Worm (Caenorhabditis elegans) whole organism, young adult: Measurements from ENCODE around the gene ifc-2.

ENCODE experiments used
- B0019.2 ChIP-seq: fragments of 200-800 bp; sonication (Bioruptor generic); conservative IDR thresholded peaks from 2 replicates; pipeline ENCODE4 v1.3.6; 2022; ENCODE audit warnings: missing genetic modification reagents, missing genetic modification characterization, missing compliant biosample characterization
- B0261.1 ChIP-seq: sonication (generic microtip); optimal IDR thresholded peaks from 2 replicates; lab custom pipeline; 2016; ENCODE audit warnings: mild to moderate bottlenecking, missing genetic modification characterization, moderate library complexity, missing compliant biosample characterization
- D2030.7 ChIP-seq: fragments of 200-800 bp; sonication (Bioruptor generic); IDR thresholded peaks from 2 replicates; pipeline ENCODE4 v1.3.6; 2022; ENCODE audit warnings: missing genetic modification reagents, missing genetic modification characterization, missing compliant biosample characterization
- F22D6.2 ChIP-seq: sonication (generic microtip); optimal IDR thresholded peaks from 2 replicates; lab custom pipeline; 2016; ENCODE audit warnings: mild to moderate bottlenecking, missing genetic modification characterization, missing compliant biosample characterization
- F39B2.1 ChIP-seq: fragments of 200-800 bp; sonication (Bioruptor generic); IDR thresholded peaks from 2 replicates; pipeline ENCODE4 v1.3.6; 2022; ENCODE audit warnings: missing genetic modification reagents, missing genetic modification characterization, missing compliant biosample characterization
- T26A5.8 ChIP-seq: sonication (generic microtip); optimal IDR thresholded peaks from 2 replicates; lab custom pipeline; 2016; ENCODE audit warnings: missing genetic modification characterization, missing compliant biosample characterization
- Y53F4B.3 ChIP-seq: fragments of 200-800 bp; sonication (Bioruptor generic); IDR thresholded peaks from 2 replicates; pipeline ENCODE4 v1.3.6; 2022; ENCODE audit warnings: missing genetic modification reagents, missing genetic modification characterization, missing compliant biosample characterization
- akir-1 ChIP-seq: fragments of 200-800 bp; sonication (Bioruptor generic); optimal IDR thresholded peaks from 2 replicates; lab custom pipeline; 2018; ENCODE audit warnings: mild to moderate bottlenecking, missing genetic modification characterization, moderate library complexity, missing compliant biosample characterization
- aptf-3 ChIP-seq: fragments of 200-800 bp; sonication (Bioruptor generic); IDR thresholded peaks from 2 replicates; pipeline ENCODE4 v1.3.6; 2022; ENCODE audit warnings: missing genetic modification characterization, missing compliant biosample characterization
- atf-7 ChIP-seq: sonication (generic microtip); optimal IDR thresholded peaks from 2 replicates; lab custom pipeline; 2017; ENCODE audit warnings: mild to moderate bottlenecking, missing genetic modification characterization, missing compliant biosample characterization
- attf-5 ChIP-seq: fragments of 200-800 bp; sonication (Bioruptor generic); optimal IDR thresholded peaks from 2 replicates; lab custom pipeline; 2018; ENCODE audit warnings: mild to moderate bottlenecking, missing genetic modification characterization, missing compliant biosample characterization
- ceh-27 ChIP-seq: fragments of 200-800 bp; sonication (Bioruptor generic); optimal IDR thresholded peaks from 2 replicates; lab custom pipeline; 2018; ENCODE audit warnings: mild to moderate bottlenecking, missing genetic modification characterization, moderate library complexity, missing compliant biosample characterization
- ceh-79 ChIP-seq: sonication (generic microtip); optimal IDR thresholded peaks from 2 replicates; lab custom pipeline; 2017; ENCODE audit warnings: mild to moderate bottlenecking, missing genetic modification characterization, missing compliant biosample characterization
- die-1 ChIP-seq: sonication (generic microtip); optimal IDR thresholded peaks from 2 replicates; lab custom pipeline; 2016; ENCODE audit warnings: missing genotype, mild to moderate bottlenecking, missing genetic modification characterization, missing compliant biosample characterization
- dpl-1 ChIP-seq: fragments of 150-350 bp; optimal IDR thresholded peaks from 2 replicates; lab custom pipeline; 2014; ENCODE audit warnings: missing biosample characterization, missing genetic modification reagents, missing genetic modification characterization
- efl-1 ChIP-seq: fragments of 150-350 bp; optimal IDR thresholded peaks from 2 replicates; lab custom pipeline; 2014; ENCODE audit warnings: missing biosample characterization, missing genetic modification reagents, missing genetic modification characterization
- egl-44 ChIP-seq: fragments of 200-800 bp; sonication (Bioruptor generic); IDR thresholded peaks from 2 replicates; pipeline ENCODE4 v1.3.6; 2022; ENCODE audit warnings: missing genetic modification reagents, missing genetic modification characterization, missing compliant biosample characterization
- egrh-3 ChIP-seq: fragments of 200-800 bp; sonication (Bioruptor generic); IDR thresholded peaks from 2 replicates; pipeline ENCODE4 v1.3.6; 2022; ENCODE audit warnings: missing genetic modification reagents, missing genetic modification characterization, missing compliant biosample characterization
- him-1 ChIP-seq: sonication (generic microtip); optimal IDR thresholded peaks from 2 replicates; lab custom pipeline; 2016; ENCODE audit warnings: missing genotype, missing genetic modification reagents, missing genetic modification characterization, missing compliant biosample characterization
- hlh-12 ChIP-seq: sonication (generic microtip); optimal IDR thresholded peaks from 2 replicates; lab custom pipeline; 2016; ENCODE audit warnings: missing genetic modification characterization, missing compliant biosample characterization
- hlh-26 ChIP-seq: fragments of 200-800 bp; sonication (Bioruptor generic); conservative IDR thresholded peaks from 2 replicates; pipeline ENCODE4 v1.3.6; 2022; ENCODE audit warnings: missing genetic modification reagents, missing genetic modification characterization, missing compliant biosample characterization
- hrde-1 ChIP-seq: sonication (generic microtip); optimal IDR thresholded peaks from 2 replicates; lab custom pipeline; 2016; ENCODE audit warnings: missing genetic modification characterization, mild to moderate bottlenecking, missing compliant biosample characterization, moderate library complexity, missing genotype, missing genetic modification reagents, borderline replicate concordance
- lag-1 ChIP-seq: fragments of 200-800 bp; sonication (Bioruptor generic); IDR thresholded peaks from 2 replicates; pipeline ENCODE4 v1.3.6; 2022; ENCODE audit warnings: missing genetic modification reagents, missing genetic modification characterization, missing compliant biosample characterization
- let-607 ChIP-seq, 2 experiments: fragments of 200-800 bp in 1 of 2; sonication (Bioruptor generic) in 1 of 2; sonication (generic microtip) in 1 of 2; optimal IDR thresholded peaks; 2 replicates each; lab custom pipeline; 2016 to 2018; ENCODE audit warnings: mild to moderate bottlenecking in 2 of 2, missing compliant biosample characterization in 2 of 2, missing genetic modification characterization in 2 of 2, moderate library complexity in 2 of 2, missing genotype in 1 of 2
- lin-40 ChIP-seq: sonication (generic microtip); optimal IDR thresholded peaks from 2 replicates; lab custom pipeline; 2016; ENCODE audit warnings: missing genetic modification characterization, mild to moderate bottlenecking, missing compliant biosample characterization, missing genotype, missing genetic modification reagents
- lir-1 ChIP-seq: fragments of 200-800 bp; sonication (Bioruptor generic); conservative IDR thresholded peaks from 2 replicates; pipeline ENCODE4 v1.3.6; 2022; ENCODE audit warnings: missing genetic modification reagents, missing genetic modification characterization, missing compliant biosample characterization
- madf-10 ChIP-seq: sonication (generic microtip); optimal IDR thresholded peaks from 2 replicates; lab custom pipeline; 2016; ENCODE audit warnings: mild to moderate bottlenecking, missing genetic modification characterization, missing compliant biosample characterization
- madf-3 ChIP-seq: fragments of 200-800 bp; sonication (Bioruptor generic); IDR thresholded peaks from 2 replicates; pipeline ENCODE4 v1.3.6; 2022; ENCODE audit warnings: missing genetic modification reagents, missing genetic modification characterization, missing compliant biosample characterization
- madf-6 ChIP-seq: fragments of 200-800 bp; sonication (Bioruptor generic); IDR thresholded peaks from 2 replicates; pipeline ENCODE4 v1.3.6; 2022; ENCODE audit warnings: missing genetic modification reagents, missing genetic modification characterization, missing compliant biosample characterization
- mes-4 ChIP-seq: sonication (generic microtip); optimal IDR thresholded peaks from 2 replicates; lab custom pipeline; 2016; ENCODE audit warnings: missing genotype, missing genetic modification characterization, missing compliant biosample characterization
- nfya-1 ChIP-seq: sonication (generic microtip); optimal IDR thresholded peaks from 2 replicates; lab custom pipeline; 2017; ENCODE audit warnings: antibody characterized with exemption, missing compliant biosample characterization, missing genetic modification characterization, borderline replicate concordance; ENCODE audit not compliant: insufficient read depth
- nfya-2 ChIP-seq: fragments of 200-800 bp; sonication (Bioruptor generic); IDR thresholded peaks from 2 replicates; pipeline ENCODE4 v1.3.6; 2022; ENCODE audit warnings: missing genetic modification reagents, missing genetic modification characterization, missing compliant biosample characterization
- nfyb-1 ChIP-seq: fragments of 200-800 bp; sonication (Bioruptor generic); IDR thresholded peaks from 2 replicates; pipeline ENCODE4 v1.3.6; 2022; ENCODE audit warnings: missing genetic modification reagents, missing genetic modification characterization, missing compliant biosample characterization
- nhr-179 ChIP-seq: sonication (generic microtip); optimal IDR thresholded peaks from 2 replicates; lab custom pipeline; 2016; ENCODE audit warnings: mild to moderate bottlenecking, missing genetic modification characterization, missing compliant biosample characterization
- nhr-27 ChIP-seq: fragments of 200-800 bp; sonication (Bioruptor generic); optimal IDR thresholded peaks from 2 replicates; lab custom pipeline; 2018; ENCODE audit warnings: mild to moderate bottlenecking, missing genetic modification characterization, moderate library complexity, missing compliant biosample characterization
- nhr-90 ChIP-seq: sonication (generic microtip); optimal IDR thresholded peaks from 2 replicates; lab custom pipeline; 2016; ENCODE audit warnings: missing genotype, mild to moderate bottlenecking, missing genetic modification characterization, missing compliant biosample characterization
- pbrm-1 ChIP-seq: fragments of 200-800 bp; sonication (Bioruptor generic); IDR thresholded peaks from 2 replicates; pipeline ENCODE4 v1.3.6; 2022; ENCODE audit warnings: missing genetic modification reagents, missing genetic modification characterization, missing compliant biosample characterization
- pha-4 ChIP-seq: fragments of 150-350 bp; sonication (generic microtip); optimal IDR thresholded peaks from 2 replicates; lab custom pipeline; 2014; ENCODE audit warnings: missing biosample characterization, missing genetic modification reagents, missing genetic modification characterization
- rpc-1 ChIP-seq, 2 experiments: fragments of 150-350 bp in 1 of 2; sonication (generic microtip) in 1 of 2; optimal IDR thresholded peaks; 2 replicates each; lab custom pipeline; 2014 to 2018; ENCODE audit warnings: missing biosample characterization in 1 of 2, missing genetic modification characterization in 1 of 2, missing genetic modification reagents in 1 of 2, missing genotype in 1 of 2
- tlf-1 ChIP-seq: fragments of 200-800 bp; sonication (Bioruptor generic); optimal IDR thresholded peaks from 2 replicates; lab custom pipeline; 2018; ENCODE audit warnings: mild to moderate bottlenecking, missing genetic modification characterization, missing compliant biosample characterization
- zfh-2 ChIP-seq: fragments of 200-800 bp; sonication (Bioruptor generic); conservative IDR thresholded peaks from 2 replicates; pipeline ENCODE4 v1.3.6; 2022; ENCODE audit warnings: missing genetic modification reagents, missing genetic modification characterization, missing compliant biosample characterization
- ztf-18 ChIP-seq: sonication (generic microtip); optimal IDR thresholded peaks from 2 replicates; lab custom pipeline; 2016; ENCODE audit warnings: missing genotype, mild to moderate bottlenecking, missing genetic modification characterization, missing compliant biosample characterization
- ztf-22 ChIP-seq: fragments of 200-800 bp; sonication (Bioruptor generic); optimal IDR thresholded peaks from 2 replicates; lab custom pipeline; 2018; ENCODE audit warnings: mild to moderate bottlenecking, missing genetic modification characterization, moderate library complexity, missing compliant biosample characterization
- ztf-25 ChIP-seq: fragments of 200-800 bp; sonication (Bioruptor generic); IDR thresholded peaks from 2 replicates; pipeline ENCODE4 v1.3.6; 2022; ENCODE audit warnings: missing genetic modification reagents, missing genetic modification characterization, missing compliant biosample characterization
- ztf-28 ChIP-seq: fragments of 200-800 bp; sonication (Bioruptor generic); IDR thresholded peaks from 2 replicates; pipeline ENCODE4 v1.3.6; 2022; ENCODE audit warnings: missing genetic modification reagents, missing genetic modification characterization, missing compliant biosample characterization
- ztf-3 ChIP-seq: fragments of 200-800 bp; sonication (Bioruptor generic); optimal IDR thresholded peaks from 2 replicates; lab custom pipeline; 2018; ENCODE audit warnings: mild to moderate bottlenecking, missing genetic modification characterization, missing compliant biosample characterization

Gene ifc-2

ce11 chrX:593910-594447 is 60.7 kb downstream of the ifc-2 start, which contains the start of gene F13C5.2:
Gene F13C5.2, plus strand, starts transcription at chrX:593960.
- peak; percentile 86 for TF ChIP-seq zfh-2 (GFP tag; lab: Robert Waterston, UW)
- TF ChIP-seq egrh-3 (GFP tag; lab: Robert Waterston, UW): peak; percentile 91
- peak; percentile 11; the same call in 1 of the 2 replicates for TF ChIP-seq madf-6 (GFP tag; lab: Robert Waterston, UW)
- no peak for TF ChIP-seq ceh-27

ce11 chrX:593245-593733 is 61.4 kb downstream of the ifc-2 start:
- TF ChIP-seq nhr-90 (tag; lab: Kevin White, UChicago): peak; percentile 2
- no peak for TF ChIP-seq ztf-3
- no peak for TF ChIP-seq him-1 (tag; lab: Kevin White, UChicago)
- TF ChIP-seq madf-3 (GFP tag; lab: Robert Waterston, UW): no peak
- TF ChIP-seq egl-44 (GFP tag; lab: Robert Waterston, UW): no peak
- no peak for TF ChIP-seq nhr-27
- no peak for TF ChIP-seq aptf-3 (GFP tag; lab: Robert Waterston, UW)
- TF ChIP-seq lag-1 (GFP tag; lab: Robert Waterston, UW): no peak
- TF ChIP-seq efl-1 (GFP tag; lab: Kevin White, UChicago): no peak
- TF ChIP-seq dpl-1 (GFP tag; lab: Kevin White, UChicago): no peak
- peak; percentile 47 for TF ChIP-seq die-1 (tag; lab: Kevin White, UChicago)
- no peak for TF ChIP-seq ztf-22
- no peak for TF ChIP-seq nfya-2 (GFP tag; lab: Robert Waterston, UW)
- no peak for TF ChIP-seq hlh-12 (tag; lab: Kevin White, UChicago)
- no peak for TF ChIP-seq mes-4 (tag; lab: Kevin White, UChicago)
- peak; percentile 13 for TF ChIP-seq tlf-1 (GFP tag; lab: Kevin White, UChicago)
- no peak for TF ChIP-seq B0261.1 (tag; lab: Kevin White, UChicago)
- TF ChIP-seq T26A5.8 (tag; lab: Kevin White, UChicago): no peak
- TF ChIP-seq nhr-179: no peak
- peak; percentile 60 for TF ChIP-seq atf-7 (tag; lab: Kevin White, UChicago)
- peak; percentile 36 for TF ChIP-seq F22D6.2 (tag; lab: Kevin White, UChicago)
- peak; percentile 70 for TF ChIP-seq ceh-27
- no peak for TF ChIP-seq ztf-28 (GFP tag; lab: Robert Waterston, UW)
- no peak for TF ChIP-seq nfya-1 (tag; lab: Kevin White, UChicago)
- no peak for TF ChIP-seq B0019.2 (GFP tag; lab: Robert Waterston, UW)
- no peak for TF ChIP-seq akir-1 (GFP tag; lab: Kevin White, UChicago)
- TF ChIP-seq ceh-79 (tag; lab: Kevin White, UChicago): no peak
- TF ChIP-seq hrde-1 (tag; lab: Kevin White, UChicago): no peak
- no peak for TF ChIP-seq rpc-1 (optimal IDR thresholded peaks at IDR 0.05; lab: Kevin White, UChicago)
- no peak for TF ChIP-seq rpc-1 (tag; optimal IDR thresholded peaks at IDR 0.05; lab: Kevin White, UChicago)
- TF ChIP-seq nfyb-1: peak; percentile 59; the same call in 1 of the 2 replicates
- TF ChIP-seq attf-5 (GFP tag; lab: Kevin White, UChicago): peak; percentile 81
- TF ChIP-seq hlh-26: no peak
- no peak for TF ChIP-seq pha-4 (tag; lab: Kevin White, UChicago)
- peak in 1 of 2 experiments; percentile 59 for TF ChIP-seq let-607 (tag; optimal IDR thresholded peaks at IDR 0.05; lab: Kevin White, UChicago)
- no peak for TF ChIP-seq ztf-25
- no peak for TF ChIP-seq Y53F4B.3 (GFP tag; lab: Robert Waterston, UW)
- TF ChIP-seq lin-40: peak; percentile 85
- no peak for TF ChIP-seq D2030.7 (GFP tag; lab: Robert Waterston, UW)
- peak; percentile 50; the same call in 1 of the 2 replicates for TF ChIP-seq pbrm-1 (GFP tag; lab: Robert Waterston, UW)
- peak; percentile 75 for TF ChIP-seq madf-10 (tag; lab: Kevin White, UChicago)
- TF ChIP-seq lir-1 (GFP tag; lab: Robert Waterston, UW): no peak
- TF ChIP-seq ztf-18 (tag; lab: Kevin White, UChicago): no peak
- no peak for TF ChIP-seq F39B2.1 (GFP tag; lab: Robert Waterston, UW)
